Worm (Caenorhabditis elegans): ENCODE data around the gene F38B6.3.

DNA sequence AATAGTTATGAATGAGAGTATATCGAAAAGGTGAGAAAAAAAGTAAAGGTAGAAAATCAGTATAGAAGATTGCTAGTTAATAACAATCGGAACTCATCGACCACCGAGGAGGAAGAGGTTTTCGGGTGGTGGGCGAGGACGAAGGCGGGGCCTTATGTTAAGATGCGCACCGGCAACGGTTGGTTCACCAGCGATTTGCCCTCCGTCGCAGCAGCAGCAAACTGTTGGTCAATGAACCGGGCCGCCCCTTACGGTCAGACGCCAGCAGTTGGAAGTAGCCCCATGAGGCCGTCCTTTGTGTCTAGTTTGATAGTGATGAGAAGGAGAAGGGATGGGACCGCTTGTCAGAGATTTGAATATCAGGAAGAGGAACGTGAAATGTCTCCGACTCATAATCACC is 24.5 kb upstream of the F38B6.3 start, which contains the start of gene nhr-137:
- TF ChIP-seq lsy-2 (tag; optimal IDR thresholded peaks at IDR 0.05) (no peak), unc-39 (tag; optimal IDR thresholded peaks at IDR 0.05) (no peak), nhr-12 (tag; optimal IDR thresholded peaks at IDR 0.05) (no peak), ztf-11 (tag; optimal IDR thresholded peaks at IDR 0.05) (no peak), snpc-4 (tag; optimal IDR thresholded peaks at IDR 0.05) (no peak), ztf-4 (tag; optimal IDR thresholded peaks at IDR 0.05) (no peak), aly-2 (tag; optimal IDR thresholded peaks at IDR 0.05) (no peak), nhr-237 (tag; optimal IDR thresholded peaks at IDR 0.05) (no peak), ZK546.5 (tag; optimal IDR thresholded peaks at IDR 0.05) (no peak), skn-1 (tag; optimal IDR thresholded peaks at IDR 0.05) (no peak)
